Worm (Caenorhabditis elegans) whole organism, L4 larva: ENCODE data around the gene txdc-9.

ENCODE experiments used
- D1046.2 ChIP-seq: fragments of 200-800 bp; sonication (Bioruptor generic); IDR thresholded peaks from 2 replicates; pipeline ENCODE4 v1.3.6; 2022; ENCODE audit warnings: missing genetic modification characterization, missing compliant biosample characterization
- F10B5.3 ChIP-seq: sonication (generic microtip); optimal IDR thresholded peaks from 2 replicates; lab custom pipeline; 2016; ENCODE audit warnings: mild to moderate bottlenecking, missing genetic modification characterization, missing compliant biosample characterization
- F37D6.2 ChIP-seq: sonication (generic microtip); optimal IDR thresholded peaks from 2 replicates; lab custom pipeline; 2016; ENCODE audit warnings: mild to moderate bottlenecking, missing genetic modification characterization, missing compliant biosample characterization
- F44E2.7 ChIP-seq: fragments of 200-800 bp; sonication (Bioruptor generic); IDR thresholded peaks from 2 replicates; pipeline ENCODE4 v2.1.2; 2022; ENCODE audit warnings: missing genetic modification characterization, missing compliant biosample characterization
- R02D3.7 ChIP-seq: fragments of 150-350 bp; sonication (generic microtip); optimal IDR thresholded peaks from 3 replicates; lab custom pipeline; 2014; ENCODE audit warnings: missing biosample characterization, missing genetic modification characterization
- T26A8.4 ChIP-seq: fragments of 200-800 bp; sonication (Bioruptor generic); IDR thresholded peaks from 2 replicates; pipeline ENCODE4 v1.3.6; 2022; ENCODE audit warnings: missing genetic modification characterization, missing compliant biosample characterization
- Y48G9A.11 ChIP-seq: fragments of 200-800 bp; sonication (Bioruptor generic); IDR thresholded peaks from 2 replicates; pipeline ENCODE4 v1.3.6; 2022; ENCODE audit warnings: missing genetic modification reagents, missing genetic modification characterization, missing compliant biosample characterization
- ZK546.5 ChIP-seq, 2 experiments: sonication (generic microtip); optimal IDR thresholded peaks; 2 replicates each; lab custom pipeline; 2017; ENCODE audit warnings: missing biosample characterization in 2 of 2, missing genetic modification characterization in 2 of 2
- aha-1 ChIP-seq: fragments of 150-350 bp; peaks from one replicate; lab custom pipeline; 2014; ENCODE audit warnings: missing biosample characterization, missing genetic modification characterization
- ama-1 ChIP-seq: fragments of 150-350 bp; optimal IDR thresholded peaks from 2 replicates; lab custom pipeline; 2014; ENCODE audit warnings: inconsistent platforms, mixed read lengths
- arid-1 ChIP-seq: fragments of 200-800 bp; sonication (Bioruptor generic); conservative IDR thresholded peaks from 2 replicates; pipeline ENCODE4 v1.3.6; 2022; ENCODE audit warnings: missing genetic modification reagents, missing genetic modification characterization, missing compliant biosample characterization
- ceh-20 ChIP-seq: fragments of 200-800 bp; sonication (Bioruptor generic); IDR thresholded peaks from 2 replicates; pipeline ENCODE4 v1.3.6; 2022; ENCODE audit warnings: missing genetic modification reagents, missing genetic modification characterization, missing compliant biosample characterization
- ceh-28 ChIP-seq: fragments of 150-350 bp; optimal IDR thresholded peaks from 2 replicates; lab custom pipeline; 2014; ENCODE audit warnings: missing biosample characterization, missing genetic modification reagents, missing genetic modification characterization
- ceh-32 ChIP-seq: sonication (generic microtip); optimal IDR thresholded peaks from 2 replicates; lab custom pipeline; 2016; ENCODE audit warnings: mild to moderate bottlenecking, missing genetic modification characterization, missing compliant biosample characterization; ENCODE audit not compliant: poor library complexity
- ceh-44 ChIP-seq: fragments of 200-800 bp; sonication (Bioruptor generic); IDR thresholded peaks from 2 replicates; pipeline ENCODE4 v1.3.6; 2022; ENCODE audit warnings: missing genetic modification reagents, missing genetic modification characterization, missing compliant biosample characterization
- ceh-62 ChIP-seq: sonication (generic microtip); optimal IDR thresholded peaks from 2 replicates; lab custom pipeline; 2017; ENCODE audit warnings: missing biosample characterization, missing genetic modification characterization
- ctbp-1 ChIP-seq: fragments of 200-800 bp; sonication (Bioruptor generic); IDR thresholded peaks from 2 replicates; pipeline ENCODE4 v1.3.6; 2022; ENCODE audit warnings: missing genetic modification reagents, missing genetic modification characterization, missing compliant biosample characterization
- daf-12 ChIP-seq: fragments of 150-350 bp; optimal IDR thresholded peaks from 2 replicates; lab custom pipeline; 2014; ENCODE audit warnings: missing biosample characterization, missing genetic modification reagents, missing genetic modification characterization
- daf-16 ChIP-seq, 3 experiments: sonication (generic microtip); optimal IDR thresholded peaks; 2 replicates each; lab custom pipeline; 2016 to 2017; ENCODE audit warnings: missing genetic modification characterization in 3 of 3, missing genetic modification reagents in 3 of 3, mild to moderate bottlenecking in 2 of 3, missing compliant biosample characterization in 2 of 3, missing biosample characterization in 1 of 3, moderate library complexity in 1 of 3
- dmd-8 ChIP-seq: fragments of 200-800 bp; sonication (Bioruptor generic); IDR thresholded peaks from 2 replicates; pipeline ENCODE4 v1.3.6; 2022; ENCODE audit warnings: missing genetic modification characterization, missing compliant biosample characterization
- duxl-1 ChIP-seq: sonication (generic microtip); optimal IDR thresholded peaks from 2 replicates; lab custom pipeline; 2016; ENCODE audit warnings: mild to moderate bottlenecking, missing genetic modification characterization, moderate library complexity, missing compliant biosample characterization; ENCODE audit not compliant: poor library complexity
- egl-27 ChIP-seq: sonication (generic microtip); optimal IDR thresholded peaks from 3 replicates; lab custom pipeline; 2017; ENCODE audit warnings: missing biosample characterization, missing genetic modification reagents, missing genetic modification characterization
- egl-43 ChIP-seq: fragments of 200-800 bp; sonication (Bioruptor generic); IDR thresholded peaks from 2 replicates; pipeline ENCODE4 v1.3.6; 2022; ENCODE audit warnings: missing genetic modification reagents, missing genetic modification characterization, missing compliant biosample characterization
- fkh-10 ChIP-seq: fragments of 150-350 bp; optimal IDR thresholded peaks from 2 replicates; lab custom pipeline; 2014; ENCODE audit warnings: missing biosample characterization, missing genetic modification reagents, missing genetic modification characterization
- fos-1 ChIP-seq: fragments of 150-350 bp; optimal IDR thresholded peaks from 2 replicates; lab custom pipeline; 2014; ENCODE audit warnings: missing biosample characterization, missing genetic modification characterization
- hif-1 ChIP-seq, 2 experiments: sonication (generic microtip); optimal IDR thresholded peaks; 2 replicates each; lab custom pipeline; 2016 to 2017; ENCODE audit warnings: missing compliant biosample characterization in 2 of 2, missing genetic modification characterization in 2 of 2, missing genetic modification reagents in 2 of 2, missing genotype in 2 of 2, mild to moderate bottlenecking in 1 of 2
- hlh-11 ChIP-seq: fragments of 200-800 bp; sonication (Bioruptor generic); optimal IDR thresholded peaks from 2 replicates; lab custom pipeline; 2018; ENCODE audit warnings: mild to moderate bottlenecking, missing genetic modification characterization, missing compliant biosample characterization
- hlh-30 ChIP-seq: sonication (generic microtip); optimal IDR thresholded peaks from 2 replicates; lab custom pipeline; 2017; ENCODE audit warnings: antibody characterized with exemption, mild to moderate bottlenecking, missing genetic modification characterization, missing compliant biosample characterization; ENCODE audit not compliant: insufficient read depth
- lin-1 ChIP-seq: fragments of 200-800 bp; sonication (Bioruptor generic); IDR thresholded peaks from 2 replicates; pipeline ENCODE4 v1.3.6; 2022; ENCODE audit warnings: missing genetic modification reagents, missing genetic modification characterization, missing compliant biosample characterization
- lin-15B ChIP-seq: fragments of 150-350 bp; sonication (generic microtip); optimal IDR thresholded peaks from 3 replicates; lab custom pipeline; 2014; ENCODE audit warnings: missing biosample characterization, missing genetic modification characterization
- lin-38 ChIP-seq: fragments of 200-800 bp; sonication (Bioruptor generic); IDR thresholded peaks from 2 replicates; pipeline ENCODE4 v1.3.6; 2022; ENCODE audit warnings: missing genetic modification reagents, missing genetic modification characterization, missing compliant biosample characterization
- lin-39 ChIP-seq: fragments of 150-350 bp; optimal IDR thresholded peaks from 2 replicates; lab custom pipeline; 2014; ENCODE audit warnings: missing biosample characterization, missing genetic modification reagents, missing genetic modification characterization
- madf-5 ChIP-seq, 2 experiments: fragments of 200-800 bp; sonication (Bioruptor generic); IDR thresholded peaks; 2 replicates each; pipeline ENCODE4 v1.3.6; 2022; ENCODE audit warnings: missing compliant biosample characterization in 2 of 2, missing genetic modification characterization in 2 of 2
- madf-9 ChIP-seq: fragments of 200-800 bp; sonication (Bioruptor generic); conservative IDR thresholded peaks from 2 replicates; pipeline ENCODE4 v1.3.6; 2022; ENCODE audit warnings: missing genetic modification reagents, missing genetic modification characterization, missing compliant biosample characterization
- mep-1 ChIP-seq: fragments of 150-350 bp; sonication (generic microtip); optimal IDR thresholded peaks from 3 replicates; lab custom pipeline; 2014; ENCODE audit warnings: missing biosample characterization, missing genetic modification characterization
- nhr-111 ChIP-seq: fragments of 200-800 bp; sonication (Bioruptor generic); optimal IDR thresholded peaks from 2 replicates; lab custom pipeline; 2018; ENCODE audit warnings: mild to moderate bottlenecking, missing genetic modification characterization, missing compliant biosample characterization
- nhr-25 ChIP-seq: sonication (generic microtip); optimal IDR thresholded peaks from 2 replicates; lab custom pipeline; 2017; ENCODE audit warnings: missing genetic modification characterization, mild to moderate bottlenecking, missing compliant biosample characterization, antibody characterized with exemption, moderate library complexity, borderline replicate concordance; ENCODE audit not compliant: insufficient read depth
- nhr-28 ChIP-seq: fragments of 150-350 bp; optimal IDR thresholded peaks from 2 replicates; lab custom pipeline; 2014; ENCODE audit warnings: missing biosample characterization, missing genetic modification characterization
- pqm-1 ChIP-seq: sonication (generic microtip); optimal IDR thresholded peaks from 2 replicates; lab custom pipeline; 2017; ENCODE audit warnings: missing biosample characterization, missing genetic modification characterization
- rbr-2 ChIP-seq: sonication (generic microtip); optimal IDR thresholded peaks from 2 replicates; lab custom pipeline; 2016; ENCODE audit warnings: missing genotype, missing genetic modification characterization, missing compliant biosample characterization
- skn-1 ChIP-seq: fragments of 150-350 bp; optimal IDR thresholded peaks from 2 replicates; lab custom pipeline; 2014; ENCODE audit warnings: missing biosample characterization, missing genetic modification characterization
- snpc-4 ChIP-seq: fragments of 150-350 bp; optimal IDR thresholded peaks from 2 replicates; lab custom pipeline; 2014; ENCODE audit warnings: missing biosample characterization, missing genetic modification characterization
- tra-1 ChIP-seq: fragments of 200-800 bp; sonication (Bioruptor generic); IDR thresholded peaks from 2 replicates; pipeline ENCODE4 v1.3.6; 2022; ENCODE audit warnings: missing genetic modification reagents, missing genetic modification characterization, missing compliant biosample characterization
- unc-130 ChIP-seq: sonication (generic microtip); optimal IDR thresholded peaks from 2 replicates; lab custom pipeline; 2016; ENCODE audit warnings: missing genetic modification reagents, missing genetic modification characterization, missing compliant biosample characterization
- unc-39 ChIP-seq: sonication (generic microtip); optimal IDR thresholded peaks from 2 replicates; lab custom pipeline; 2017; ENCODE audit warnings: missing biosample characterization, missing genetic modification characterization
- unc-62 ChIP-seq, 3 experiments: fragments of 150-350 bp in 1 of 3; sonication (generic microtip); optimal IDR thresholded peaks in 2 of 3; peaks in 1 of 3; 1 replicate in 1 of 3; 2 replicates in 2 of 3; lab custom pipeline; 2014 to 2017; ENCODE audit warnings: missing biosample characterization in 3 of 3, missing genetic modification characterization in 3 of 3, missing genetic modification reagents in 3 of 3, missing genotype in 1 of 3
- zag-1 ChIP-seq: fragments of 150-350 bp; optimal IDR thresholded peaks from 2 replicates; lab custom pipeline; 2014; ENCODE audit warnings: missing biosample characterization, missing genetic modification characterization
- zfp-2 ChIP-seq: sonication (generic microtip); optimal IDR thresholded peaks from 2 replicates; lab custom pipeline; 2016; ENCODE audit warnings: mild to moderate bottlenecking, missing genetic modification characterization, missing compliant biosample characterization
- zfp-3 ChIP-seq: fragments of 200-800 bp; sonication (Bioruptor generic); conservative IDR thresholded peaks from 2 replicates; pipeline ENCODE4 v1.3.6; 2022; ENCODE audit warnings: missing genetic modification reagents, missing genetic modification characterization, missing compliant biosample characterization
- zip-11 ChIP-seq: fragments of 200-800 bp; sonication (Bioruptor generic); IDR thresholded peaks from 2 replicates; pipeline ENCODE4 v1.3.6; 2022; ENCODE audit warnings: missing genetic modification characterization, missing compliant biosample characterization
- ztf-7 ChIP-seq: fragments of 150-350 bp; optimal IDR thresholded peaks from 2 replicates; lab custom pipeline; 2014; ENCODE audit warnings: missing biosample characterization, missing genetic modification characterization

txdc-9 gene

ce11 chrIII:6453665-6454064 lies 21.7 kb downstream of the txdc-9 start (continued):
- TF ChIP-seq egl-27 (no peak), rbr-2 (tag; lab: Kevin White, UChicago) (peak; percentile 87), unc-130 (GFP tag; lab: Kevin White, UChicago) (peak; percentile 48), lin-39 (tag; lab: Kevin White, UChicago) (no peak), daf-12 (tag; lab: Kevin White, UChicago) (no peak), ceh-20 (peak; percentile 74), dmd-8 (GFP tag; lab: Robert Waterston, UW) (no peak), tra-1 (GFP tag; lab: Robert Waterston, UW) (peak; percentile 43; the same call in 1 of the 2 replicates), D1046.2 (no peak), madf-9 (GFP tag; lab: Robert Waterston, UW) (0 out of 2 replicates have a peak, but pooled peaks have one; percentile 34), lin-15B (tag; lab: Kevin White, UChicago) (no peak), snpc-4 (tag; lab: Kevin White, UChicago) (no peak), nhr-111 (GFP tag; lab: Kevin White, UChicago) (no peak), nhr-28 (peak; percentile 80), ceh-62 (tag; lab: Kevin White, UChicago) (no peak), lin-1 (GFP tag; lab: Robert Waterston, UW) (peak; percentile 66), nhr-25 (peak; percentile 60), egl-43 (no peak), duxl-1 (peak; percentile 51), F37D6.2 (tag; lab: Kevin White, UChicago) (no peak), lin-38 (peak; percentile 83), arid-1 (GFP tag; lab: Robert Waterston, UW) (peak; percentile 76; the same call in 1 of the 2 replicates), hif-1 (tag; optimal IDR thresholded peaks at IDR 0.05; lab: Kevin White, UChicago) (peak in 1 of 2 experiments; percentile 88), zfp-2 (tag; lab: Kevin White, UChicago) (no peak), ZK546.5 (tag; optimal IDR thresholded peaks at IDR 0.05; lab: Kevin White, UChicago) (no peak), ceh-44 (no peak), mep-1 (peak; percentile 95), ama-1 (peak; percentile 38), zfp-3 (GFP tag; lab: Robert Waterston, UW) (no peak), F10B5.3 (tag; lab: Kevin White, UChicago) (no peak), hlh-11 (peak; percentile 82), zip-11 (no peak), madf-5 (GFP tag; IDR thresholded peaks at IDR 0.05; lab: Robert Waterston, UW) (no peak), fkh-10 (GFP tag; lab: Kevin White, UChicago) (peak; percentile 7), skn-1 (tag; lab: Kevin White, UChicago) (no peak), fos-1 (tag; lab: Kevin White, UChicago) (no peak), T26A8.4 (GFP tag; lab: Robert Waterston, UW) (peak; percentile 37; the same call in 1 of the 2 replicates), Y48G9A.11 (GFP tag; lab: Robert Waterston, UW) (no peak), F44E2.7 (GFP tag; lab: Robert Waterston, UW) (no peak), ceh-32 (tag; lab: Kevin White, UChicago) (no peak), ztf-7 (tag; lab: Kevin White, UChicago) (no peak), R02D3.7 (no peak), unc-39 (tag; lab: Kevin White, UChicago) (no peak), aha-1 (tag; lab: Kevin White, UChicago) (peak; percentile 98), unc-62 (GFP tag; optimal IDR thresholded peaks at IDR 0.05 in 1 of 2; lab: Kevin White, UChicago) (peak in 1 of 2 experiments; percentile 65), unc-62 (tag; optimal IDR thresholded peaks at IDR 0.05; lab: Kevin White, UChicago) (no peak), ctbp-1 (GFP tag; lab: Robert Waterston, UW) (no peak), zag-1 (tag; lab: Kevin White, UChicago) (no peak), hlh-30 (tag; lab: Kevin White, UChicago) (peak; percentile 72), pqm-1 (peak; percentile 27), daf-16 (GFP tag; optimal IDR thresholded peaks at IDR 0.05; lab: Kevin White, UChicago) (no peak), daf-16 (tag; optimal IDR thresholded peaks at IDR 0.05; lab: Kevin White, UChicago) (peak; percentile 67), ceh-28 (tag; lab: Kevin White, UChicago) (no peak)
